Worm (Caenorhabditis elegans) whole organism, midembryonic: ENCODE measurements around the gene ttr-26.

Source experiments
- flt-1 ChIP-seq: fragments of 200-800 bp; sonication (Bioruptor generic); IDR thresholded peaks from 2 replicates; pipeline ENCODE4 v1.3.6; 2022; ENCODE audit warnings: missing genetic modification characterization, missing compliant biosample characterization
- klf-2 ChIP-seq: fragments of 200-800 bp; sonication (Bioruptor generic); conservative IDR thresholded peaks from 2 replicates; pipeline ENCODE4 v1.3.6; 2022; ENCODE audit warnings: missing genetic modification reagents, missing genetic modification characterization, missing compliant biosample characterization
- med-1 ChIP-seq: sonication (generic microtip); optimal IDR thresholded peaks from 2 replicates; lab custom pipeline; 2017; ENCODE audit warnings: missing genetic modification characterization, mild to moderate bottlenecking, missing compliant biosample characterization, antibody characterized with exemption, missing genetic modification reagents; ENCODE audit not compliant: insufficient read depth
- ref-1 ChIP-seq: fragments of 200-800 bp; sonication (Bioruptor generic); conservative IDR thresholded peaks from 2 replicates; pipeline ENCODE4 v1.3.6; 2022; ENCODE audit warnings: missing genetic modification reagents, missing genetic modification characterization, missing compliant biosample characterization
- tab-1 ChIP-seq: fragments of 200-800 bp; sonication (Bioruptor generic); IDR thresholded peaks from 2 replicates; pipeline ENCODE4 v1.3.6; 2022; ENCODE audit warnings: missing genetic modification characterization, missing compliant biosample characterization

- TF ChIP-seq klf-2 (no peak), med-1 (no peak), tab-1 (GFP tag; lab: Robert Waterston, UW) (no peak), ref-1 (no peak), flt-1 (GFP tag; lab: Robert Waterston, UW) (no peak)
Measured at ce11 chrV:18565621-18566020, 5.5 kb upstream of the ttr-26 start.
